Fruit fly (Drosophila melanogaster) whole organism, embryonic: ENCODE measurements around the gene CG32645.

Experiments
- CG15011 ChIP-seq: fragments of 200-800 bp; sonication (Bioruptor generic); optimal IDR thresholded peaks from 3 replicates; lab custom pipeline; 2018; ENCODE audit warnings: missing biosample characterization, mild to moderate bottlenecking, missing genetic modification characterization
- Rx ChIP-seq: fragments of 200-800 bp; sonication (Bioruptor generic); IDR thresholded peaks from 2 replicates; pipeline ENCODE4 v1.3.6; 2022; ENCODE audit warnings: missing biosample characterization, missing genetic modification characterization
- pros ChIP-seq: fragments of 200-800 bp; sonication (Bioruptor generic); optimal IDR thresholded peaks from 3 replicates; lab custom pipeline; 2019; ENCODE audit warnings: missing biosample characterization, mild to moderate bottlenecking, missing genetic modification characterization, moderate library complexity
- vvl ChIP-seq: fragments of 200-800 bp; sonication (Bioruptor generic); IDR thresholded peaks from 2 replicates; pipeline ENCODE4 v1.3.6; 2022; ENCODE audit warnings: missing biosample characterization, missing genetic modification characterization

- TF ChIP-seq Rx (no peak), pros (no peak), CG15011 (GFP tag; lab: Kevin White, UChicago) (no peak), vvl (no peak)
These were observed 48.9 kb upstream of the CG32645 start, which contains the start of gene hep for dm6 chrX:13089920-13090655.
